Worm (Caenorhabditis elegans) whole organism, mixed stage, embryonic: Measurements from ENCODE around the gene sri-33.
A peak's percentile ranks its signal among the peaks of the same experiment; 100 is the strongest.

Experiments
- M03D4.4 ChIP-seq: sonication (generic microtip); optimal IDR thresholded peaks from 2 replicates; lab custom pipeline; 2017; ENCODE audit warnings: mild to moderate bottlenecking, missing genetic modification characterization, missing compliant biosample characterization
- bed-3 ChIP-seq: fragments of 200-800 bp; sonication (Bioruptor generic); optimal IDR thresholded peaks from 3 replicates; lab custom pipeline; 2018; ENCODE audit warnings: mild to moderate bottlenecking, missing genetic modification characterization, moderate library complexity, missing compliant biosample characterization
- blmp-1 ChIP-seq: fragments of 150-350 bp; optimal IDR thresholded peaks from 2 replicates; lab custom pipeline; 2014; ENCODE audit warnings: missing biosample characterization, missing genetic modification characterization
- ceh-43 ChIP-seq: fragments of 200-800 bp; sonication (Bioruptor generic); optimal IDR thresholded peaks from 2 replicates; lab custom pipeline; 2018; ENCODE audit warnings: mild to moderate bottlenecking, missing genetic modification characterization, moderate library complexity, missing compliant biosample characterization
- ceh-83 ChIP-seq: fragments of 200-800 bp; sonication (Bioruptor generic); optimal IDR thresholded peaks from 2 replicates; lab custom pipeline; 2018; ENCODE audit warnings: mild to moderate bottlenecking, missing genetic modification characterization, missing compliant biosample characterization
- cnd-1 ChIP-seq: fragments of 200-800 bp; sonication (Bioruptor generic); optimal IDR thresholded peaks from 2 replicates; lab custom pipeline; 2018; ENCODE audit warnings: mild to moderate bottlenecking, missing genetic modification characterization, missing compliant biosample characterization
- elt-1 ChIP-seq: sonication (generic microtip); optimal IDR thresholded peaks from 2 replicates; lab custom pipeline; 2017; ENCODE audit warnings: missing genetic modification characterization, mild to moderate bottlenecking, missing compliant biosample characterization, antibody characterized with exemption, moderate library complexity, borderline replicate concordance; ENCODE audit not compliant: insufficient read depth
- flh-1 ChIP-seq: fragments of 200-800 bp; sonication (Bioruptor generic); optimal IDR thresholded peaks from 2 replicates; lab custom pipeline; 2018; ENCODE audit warnings: mild to moderate bottlenecking, missing genetic modification characterization, moderate library complexity, missing compliant biosample characterization
- ham-2 ChIP-seq: fragments of 200-800 bp; sonication (Bioruptor generic); optimal IDR thresholded peaks from 2 replicates; lab custom pipeline; 2018; ENCODE audit warnings: mild to moderate bottlenecking, missing genetic modification characterization, missing compliant biosample characterization
- hlh-1 ChIP-seq: fragments of 150-350 bp; optimal IDR thresholded peaks from 2 replicates; lab custom pipeline; 2014; ENCODE audit warnings: missing biosample characterization, missing genetic modification reagents, missing genetic modification characterization
- lsy-2 ChIP-seq: fragments of 150-350 bp; optimal IDR thresholded peaks from 2 replicates; lab custom pipeline; 2014; ENCODE audit warnings: missing biosample characterization, missing genetic modification characterization
- mab-5 ChIP-seq: fragments of 150-350 bp; optimal IDR thresholded peaks from 2 replicates; lab custom pipeline; 2014; ENCODE audit warnings: missing biosample characterization, missing genetic modification characterization
- mep-1 ChIP-seq: fragments of 150-350 bp; optimal IDR thresholded peaks from 2 replicates; lab custom pipeline; 2017; ENCODE audit warnings: missing biosample characterization, missing genetic modification reagents, missing genetic modification characterization, inconsistent platforms
- nhr-12 ChIP-seq: fragments of 150-350 bp; optimal IDR thresholded peaks from 2 replicates; lab custom pipeline; 2014; ENCODE audit warnings: missing biosample characterization, missing genetic modification characterization
- nhr-28 ChIP-seq: fragments of 150-350 bp; optimal IDR thresholded peaks from 2 replicates; lab custom pipeline; 2014; ENCODE audit warnings: missing biosample characterization, missing genetic modification characterization
- nhr-76 ChIP-seq: sonication (generic microtip); optimal IDR thresholded peaks from 2 replicates; lab custom pipeline; 2017; ENCODE audit warnings: missing biosample characterization, missing genetic modification characterization
- sem-2 ChIP-seq: fragments of 200-800 bp; sonication (Bioruptor generic); optimal IDR thresholded peaks from 2 replicates; lab custom pipeline; 2018; ENCODE audit warnings: mild to moderate bottlenecking, missing genetic modification characterization, missing compliant biosample characterization
- snpc-4 ChIP-seq: fragments of 150-350 bp; optimal IDR thresholded peaks from 2 replicates; lab custom pipeline; 2014; ENCODE audit warnings: missing biosample characterization, missing genetic modification characterization
- sptf-1 ChIP-seq: sonication (generic microtip); optimal IDR thresholded peaks from 2 replicates; lab custom pipeline; 2017; ENCODE audit warnings: mild to moderate bottlenecking, missing genetic modification characterization, moderate library complexity, missing compliant biosample characterization
- tbx-8 ChIP-seq: fragments of 200-800 bp; sonication (Bioruptor generic); optimal IDR thresholded peaks from 2 replicates; lab custom pipeline; 2018; ENCODE audit warnings: mild to moderate bottlenecking, missing genetic modification characterization, moderate library complexity, missing compliant biosample characterization
- unc-39 ChIP-seq: fragments of 150-350 bp; optimal IDR thresholded peaks from 2 replicates; lab custom pipeline; 2014; ENCODE audit warnings: missing biosample characterization, missing genetic modification characterization
- ztf-11 ChIP-seq: fragments of 150-350 bp; optimal IDR thresholded peaks from 2 replicates; lab custom pipeline; 2014; ENCODE audit warnings: missing biosample characterization, missing genetic modification characterization

The sri-33 gene

DNA sequence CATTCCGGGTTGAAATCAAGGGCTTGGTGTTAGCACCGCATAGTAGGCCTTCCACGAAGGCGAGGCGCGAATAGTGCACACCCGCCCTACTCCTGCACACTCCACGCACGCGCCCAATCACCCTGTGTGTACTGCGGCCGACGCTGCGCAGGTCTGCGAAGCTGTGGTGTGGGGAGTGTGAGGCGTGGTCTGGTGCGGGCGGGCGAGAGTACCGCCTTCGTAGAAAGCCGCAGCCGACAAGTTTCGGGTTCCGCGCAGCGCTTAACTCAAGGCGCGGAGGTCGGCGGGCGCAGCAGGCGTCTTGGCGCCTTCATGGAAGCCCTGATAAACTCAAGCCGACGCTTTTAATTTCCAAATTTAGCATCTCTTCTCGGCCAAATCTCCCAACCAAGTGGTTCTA, 48.5 kb downstream of the sri-33 start:
- TF ChIP-seq ceh-83 (GFP tag; lab: Kevin White, UChicago), result peak; percentile 43
- no peak for TF ChIP-seq sptf-1 (tag; lab: Kevin White, UChicago)
- TF ChIP-seq blmp-1 (tag; lab: Kevin White, UChicago), result no peak
- no peak for TF ChIP-seq ztf-11
- TF ChIP-seq ham-2 (GFP tag; lab: Kevin White, UChicago), result no peak
- TF ChIP-seq cnd-1 (tag; lab: Kevin White, UChicago), result no peak

DNA sequence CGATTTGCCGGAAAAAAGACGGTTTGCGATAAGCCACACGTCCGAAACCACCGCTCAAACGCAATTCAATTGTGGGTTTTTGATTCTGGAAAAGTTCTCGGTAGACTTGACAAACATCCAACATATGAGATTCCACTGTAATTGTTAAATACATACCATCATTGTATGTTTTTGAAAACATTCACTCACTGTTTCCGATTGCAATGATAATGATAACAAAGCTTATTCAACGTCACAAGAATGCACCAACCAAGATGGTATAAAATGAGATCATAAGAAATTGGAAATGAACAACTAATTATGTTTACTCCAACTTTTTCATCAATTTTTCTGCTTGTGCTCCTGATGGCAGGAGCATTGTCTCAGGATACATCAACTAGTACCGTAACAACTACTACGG, 50.9 kb downstream of the sri-33 start, which contains the start of gene clec-122:
Gene clec-122, plus strand, starts transcription at position 301 of the 400 bp plus-strand sequence.
- TF ChIP-seq unc-39 (tag; lab: Kevin White, UChicago) (no peak), sem-2 (no peak), nhr-12 (tag; lab: Kevin White, UChicago) (no peak), mab-5 (tag; lab: Kevin White, UChicago) (no peak), bed-3 (GFP tag; lab: Kevin White, UChicago) (no peak), lsy-2 (tag; lab: Kevin White, UChicago) (no peak), elt-1 (tag; lab: Kevin White, UChicago) (no peak), M03D4.4 (tag; lab: Kevin White, UChicago) (no peak), blmp-1 (tag; lab: Kevin White, UChicago) (no peak), snpc-4 (tag; lab: Kevin White, UChicago) (no peak), sptf-1 (tag; lab: Kevin White, UChicago) (no peak), ceh-43 (no peak), nhr-28 (no peak), ztf-11 (no peak), flh-1 (GFP tag; lab: Kevin White, UChicago) (no peak), ham-2 (GFP tag; lab: Kevin White, UChicago) (no peak), nhr-76 (no peak), mep-1 (tag; lab: Kevin White, UChicago) (no peak), hlh-1 (tag; lab: Kevin White, UChicago) (no peak), tbx-8 (no peak)
- TF ChIP-seq, all 35 proteins: peak for 0
